Worm (Caenorhabditis elegans): ENCODE results near the gene clec-26.

The clec-26 gene

ce11 chrV:16848498-16848897 lies at the start of gene clec-26, which contains the start of gene clec-36:
clec-26 (plus strand) TSS chrV:16848611.
clec-36 (minus strand) TSS chrV:16848598.
- no peak for TF ChIP-seq med-1 (GFP tag; optimal IDR thresholded peaks at IDR 0.05; ENCODE audit: insufficient read depth)
- no peak for TF ChIP-seq ztf-23 (GFP tag; IDR thresholded peaks at IDR 0.05)
- no peak for TF ChIP-seq tab-1 (GFP tag; IDR thresholded peaks at IDR 0.05)
- TF ChIP-seq flt-1 (GFP tag; IDR thresholded peaks at IDR 0.05), result no peak
- no peak for TF ChIP-seq cog-1 (tag; optimal IDR thresholded peaks at IDR 0.05)
- TF ChIP-seq ztf-29 (GFP tag; IDR thresholded peaks at IDR 0.05), result no peak
- no peak for TF ChIP-seq ref-1 (GFP tag; conservative IDR thresholded peaks at IDR 0.05)
- no peak for TF ChIP-seq T22C8.4 (GFP tag; IDR thresholded peaks at IDR 0.05)
- no peak for TF ChIP-seq klf-2 (GFP tag; conservative IDR thresholded peaks at IDR 0.05)

- no peak for TF ChIP-seq flt-1 (GFP tag; IDR thresholded peaks at IDR 0.05)
- TF ChIP-seq ztf-29 (GFP tag; IDR thresholded peaks at IDR 0.05), result no peak
- no peak for TF ChIP-seq klf-2 (GFP tag; conservative IDR thresholded peaks at IDR 0.05)
- no peak for TF ChIP-seq ref-1 (GFP tag; conservative IDR thresholded peaks at IDR 0.05)
- no peak for TF ChIP-seq cog-1 (tag; optimal IDR thresholded peaks at IDR 0.05)
- TF ChIP-seq T22C8.4 (GFP tag; IDR thresholded peaks at IDR 0.05), result no peak
- no peak for TF ChIP-seq ztf-23 (GFP tag; IDR thresholded peaks at IDR 0.05)
- no peak for TF ChIP-seq tab-1 (GFP tag; IDR thresholded peaks at IDR 0.05)
- TF ChIP-seq med-1 (GFP tag; optimal IDR thresholded peaks at IDR 0.05; ENCODE audit: insufficient read depth), result no peak
Observed at ce11 chrV:16800484-16800883, 47.9 kb upstream of the clec-26 start.

ce11 chrV:16802572-16802971 lies 45.8 kb upstream of the clec-26 start, which contains the start of gene cand-1:
cand-1 (plus strand) TSS chrV:16802872.
- TF ChIP-seq tab-1 (GFP tag; IDR thresholded peaks at IDR 0.05) (no peak), flt-1 (GFP tag; IDR thresholded peaks at IDR 0.05) (no peak), ztf-29 (GFP tag; IDR thresholded peaks at IDR 0.05) (no peak), ref-1 (GFP tag; conservative IDR thresholded peaks at IDR 0.05) (no peak), T22C8.4 (GFP tag; IDR thresholded peaks at IDR 0.05) (no peak), cog-1 (tag; optimal IDR thresholded peaks at IDR 0.05) (no peak)

- TF ChIP-seq tab-1 (GFP tag; IDR thresholded peaks at IDR 0.05) (no peak), cog-1 (tag; optimal IDR thresholded peaks at IDR 0.05) (no peak), med-1 (GFP tag; optimal IDR thresholded peaks at IDR 0.05; ENCODE audit: insufficient read depth) (no peak), flt-1 (GFP tag; IDR thresholded peaks at IDR 0.05) (no peak), ref-1 (GFP tag; conservative IDR thresholded peaks at IDR 0.05) (no peak), T22C8.4 (GFP tag; IDR thresholded peaks at IDR 0.05) (no peak), klf-2 (GFP tag; conservative IDR thresholded peaks at IDR 0.05) (no peak), ztf-29 (GFP tag; IDR thresholded peaks at IDR 0.05) (no peak)
Observed at ce11 chrV:16804795-16805194, 43.6 kb upstream of the clec-26 start.

ce11 chrV:16808168-16808567 lies 40.2 kb upstream of the clec-26 start:
- TF ChIP-seq med-1 (GFP tag; optimal IDR thresholded peaks at IDR 0.05; ENCODE audit: insufficient read depth) (no peak), cog-1 (tag; optimal IDR thresholded peaks at IDR 0.05) (no peak), ztf-29 (GFP tag; IDR thresholded peaks at IDR 0.05) (no peak)

ce11 chrV:16811841-16812240 lies 36.6 kb upstream of the clec-26 start:
- no peak for TF ChIP-seq med-1 (GFP tag; optimal IDR thresholded peaks at IDR 0.05; ENCODE audit: insufficient read depth)
- no peak for TF ChIP-seq flt-1 (GFP tag; IDR thresholded peaks at IDR 0.05)
- no peak for TF ChIP-seq T22C8.4 (GFP tag; IDR thresholded peaks at IDR 0.05)
- no peak for TF ChIP-seq cog-1 (tag; optimal IDR thresholded peaks at IDR 0.05)
- TF ChIP-seq ztf-29 (GFP tag; IDR thresholded peaks at IDR 0.05), result no peak
- no peak for TF ChIP-seq klf-2 (GFP tag; conservative IDR thresholded peaks at IDR 0.05)
- TF ChIP-seq ztf-23 (GFP tag; IDR thresholded peaks at IDR 0.05), result no peak
- no peak for TF ChIP-seq tab-1 (GFP tag; IDR thresholded peaks at IDR 0.05)
- no peak for TF ChIP-seq ref-1 (GFP tag; conservative IDR thresholded peaks at IDR 0.05)

ce11 chrV:16812371-16812770 lies 36.0 kb upstream of the clec-26 start:
- TF ChIP-seq ztf-23 (GFP tag; IDR thresholded peaks at IDR 0.05) (no peak), cog-1 (tag; optimal IDR thresholded peaks at IDR 0.05) (no peak), T22C8.4 (GFP tag; IDR thresholded peaks at IDR 0.05) (no peak), klf-2 (GFP tag; conservative IDR thresholded peaks at IDR 0.05) (no peak), flt-1 (GFP tag; IDR thresholded peaks at IDR 0.05) (no peak), tab-1 (GFP tag; IDR thresholded peaks at IDR 0.05) (no peak), med-1 (GFP tag; optimal IDR thresholded peaks at IDR 0.05; ENCODE audit: insufficient read depth) (no peak), ref-1 (GFP tag; conservative IDR thresholded peaks at IDR 0.05) (no peak), ztf-29 (GFP tag; IDR thresholded peaks at IDR 0.05) (no peak)

- TF ChIP-seq ref-1 (GFP tag; conservative IDR thresholded peaks at IDR 0.05), result no peak
- TF ChIP-seq ztf-29 (GFP tag; IDR thresholded peaks at IDR 0.05), result no peak
- no peak for TF ChIP-seq klf-2 (GFP tag; conservative IDR thresholded peaks at IDR 0.05)
- no peak for TF ChIP-seq T22C8.4 (GFP tag; IDR thresholded peaks at IDR 0.05)
- no peak for TF ChIP-seq med-1 (GFP tag; optimal IDR thresholded peaks at IDR 0.05; ENCODE audit: insufficient read depth)
- TF ChIP-seq flt-1 (GFP tag; IDR thresholded peaks at IDR 0.05), result no peak
- no peak for TF ChIP-seq tab-1 (GFP tag; IDR thresholded peaks at IDR 0.05)
- no peak for TF ChIP-seq ztf-23 (GFP tag; IDR thresholded peaks at IDR 0.05)
- no peak for TF ChIP-seq cog-1 (tag; optimal IDR thresholded peaks at IDR 0.05)
Observed at ce11 chrV:16814541-16815207, 33.7 kb upstream of the clec-26 start.

- no peak for TF ChIP-seq ztf-29 (GFP tag; IDR thresholded peaks at IDR 0.05)
- TF ChIP-seq T22C8.4 (GFP tag; IDR thresholded peaks at IDR 0.05), result no peak
- no peak for TF ChIP-seq klf-2 (GFP tag; conservative IDR thresholded peaks at IDR 0.05)
- no peak for TF ChIP-seq med-1 (GFP tag; optimal IDR thresholded peaks at IDR 0.05; ENCODE audit: insufficient read depth)
- TF ChIP-seq flt-1 (GFP tag; IDR thresholded peaks at IDR 0.05), result no peak
- no peak for TF ChIP-seq cog-1 (tag; optimal IDR thresholded peaks at IDR 0.05)
- no peak for TF ChIP-seq ref-1 (GFP tag; conservative IDR thresholded peaks at IDR 0.05)
- TF ChIP-seq tab-1 (GFP tag; IDR thresholded peaks at IDR 0.05), result no peak
- TF ChIP-seq ztf-23 (GFP tag; IDR thresholded peaks at IDR 0.05), result no peak
Observed at ce11 chrV:16815261-16815660, 33.1 kb upstream of the clec-26 start, which contains the start of gene T20B3.1. T20B3.1 (plus strand) TSS chrV:16815561.

- TF ChIP-seq tab-1 (GFP tag; IDR thresholded peaks at IDR 0.05), result no peak
- TF ChIP-seq med-1 (GFP tag; optimal IDR thresholded peaks at IDR 0.05; ENCODE audit: insufficient read depth), result no peak
- TF ChIP-seq T22C8.4 (GFP tag; IDR thresholded peaks at IDR 0.05), result no peak
- no peak for TF ChIP-seq klf-2 (GFP tag; conservative IDR thresholded peaks at IDR 0.05)
- no peak for TF ChIP-seq flt-1 (GFP tag; IDR thresholded peaks at IDR 0.05)
- no peak for TF ChIP-seq ztf-29 (GFP tag; IDR thresholded peaks at IDR 0.05)
- no peak for TF ChIP-seq ref-1 (GFP tag; conservative IDR thresholded peaks at IDR 0.05)
- no peak for TF ChIP-seq ztf-23 (GFP tag; IDR thresholded peaks at IDR 0.05)
- TF ChIP-seq cog-1 (tag; optimal IDR thresholded peaks at IDR 0.05), result no peak
Observed at ce11 chrV:16816707-16817106, 31.7 kb upstream of the clec-26 start.
